Worm (Caenorhabditis elegans) whole organism, mixed stage, embryonic: Measurements from ENCODE around the gene frm-7.

ENCODE experiments used
- ceh-43 ChIP-seq: fragments of 200-800 bp; sonication (Bioruptor generic); optimal IDR thresholded peaks from 2 replicates; lab custom pipeline; 2018; ENCODE audit warnings: mild to moderate bottlenecking, missing genetic modification characterization, moderate library complexity, missing compliant biosample characterization
- elt-1 ChIP-seq: sonication (generic microtip); optimal IDR thresholded peaks from 2 replicates; lab custom pipeline; 2017; ENCODE audit warnings: missing genetic modification characterization, mild to moderate bottlenecking, missing compliant biosample characterization, antibody characterized with exemption, moderate library complexity, borderline replicate concordance; ENCODE audit not compliant: insufficient read depth
- mab-5 ChIP-seq: fragments of 150-350 bp; optimal IDR thresholded peaks from 2 replicates; lab custom pipeline; 2014; ENCODE audit warnings: missing biosample characterization, missing genetic modification characterization
- nhr-12 ChIP-seq: fragments of 150-350 bp; optimal IDR thresholded peaks from 2 replicates; lab custom pipeline; 2014; ENCODE audit warnings: missing biosample characterization, missing genetic modification characterization
- nhr-237 ChIP-seq: fragments of 150-350 bp; optimal IDR thresholded peaks from 2 replicates; lab custom pipeline; 2014; ENCODE audit warnings: missing biosample characterization, missing genetic modification characterization
- pha-4 ChIP-seq: fragments of 150-350 bp; optimal IDR thresholded peaks from 2 replicates; lab custom pipeline; 2018; ENCODE audit warnings: missing biosample characterization, missing genetic modification reagents, missing genetic modification characterization
- unc-39 ChIP-seq: fragments of 150-350 bp; optimal IDR thresholded peaks from 2 replicates; lab custom pipeline; 2014; ENCODE audit warnings: missing biosample characterization, missing genetic modification characterization
- zip-8 ChIP-seq: fragments of 150-350 bp; optimal IDR thresholded peaks from 2 replicates; lab custom pipeline; 2014; ENCODE audit warnings: missing biosample characterization, missing genetic modification characterization
- ztf-11 ChIP-seq: fragments of 150-350 bp; optimal IDR thresholded peaks from 2 replicates; lab custom pipeline; 2014; ENCODE audit warnings: missing biosample characterization, missing genetic modification characterization

DNA sequence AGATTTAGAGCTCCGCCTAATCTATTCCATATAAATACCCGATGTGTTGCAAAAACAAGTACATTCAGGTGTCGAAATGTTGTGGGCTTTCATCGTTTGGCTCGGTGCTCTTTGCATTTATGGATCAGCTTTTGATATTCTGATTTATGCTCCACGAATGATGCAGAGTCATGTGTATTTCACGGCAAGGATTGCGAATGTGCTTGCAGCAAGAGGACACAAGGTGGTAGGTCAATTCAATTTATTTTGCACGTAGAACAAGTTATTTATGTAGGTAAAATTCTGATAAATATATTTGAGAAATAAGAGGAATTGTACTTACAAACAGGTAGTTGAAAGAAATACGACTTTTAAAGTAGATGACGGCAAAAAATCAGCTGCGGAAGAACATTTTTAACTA lies 43.4 kb upstream of the frm-7 start, which contains the start of gene ugt-56:
- TF ChIP-seq pha-4 (tag; lab: Kevin White, UChicago) (no peak), elt-1 (tag; lab: Kevin White, UChicago) (no peak), nhr-12 (tag; lab: Kevin White, UChicago) (no peak), ceh-43 (GFP tag; lab: Kevin White, UChicago) (no peak), nhr-237 (tag; lab: Kevin White, UChicago) (no peak), zip-8 (tag; lab: Kevin White, UChicago) (no peak), unc-39 (tag; lab: Kevin White, UChicago) (no peak), mab-5 (tag; lab: Kevin White, UChicago) (no peak), ztf-11 (tag; lab: Kevin White, UChicago) (no peak)
